Worm (Caenorhabditis elegans) whole organism, mixed stage, embryonic: ENCODE measurements around the gene K12B6.9.

Experiments used
- M03D4.4 ChIP-seq: sonication (generic microtip); optimal IDR thresholded peaks from 2 replicates; lab custom pipeline; 2017; ENCODE audit warnings: mild to moderate bottlenecking, missing genetic modification characterization, missing compliant biosample characterization
- bed-3 ChIP-seq: fragments of 200-800 bp; sonication (Bioruptor generic); optimal IDR thresholded peaks from 3 replicates; lab custom pipeline; 2018; ENCODE audit warnings: mild to moderate bottlenecking, missing genetic modification characterization, moderate library complexity, missing compliant biosample characterization
- ceh-39 ChIP-seq: fragments of 150-350 bp; optimal IDR thresholded peaks from 2 replicates; lab custom pipeline; 2014; ENCODE audit warnings: missing biosample characterization, missing genetic modification characterization
- ceh-43 ChIP-seq: fragments of 200-800 bp; sonication (Bioruptor generic); optimal IDR thresholded peaks from 2 replicates; lab custom pipeline; 2018; ENCODE audit warnings: mild to moderate bottlenecking, missing genetic modification characterization, moderate library complexity, missing compliant biosample characterization
- ceh-83 ChIP-seq: fragments of 200-800 bp; sonication (Bioruptor generic); optimal IDR thresholded peaks from 2 replicates; lab custom pipeline; 2018; ENCODE audit warnings: mild to moderate bottlenecking, missing genetic modification characterization, missing compliant biosample characterization
- ces-1 ChIP-seq: fragments of 150-350 bp; optimal IDR thresholded peaks from 2 replicates; lab custom pipeline; 2014; ENCODE audit warnings: missing biosample characterization, missing genetic modification reagents, missing genetic modification characterization
- drap-1 ChIP-seq: fragments of 200-800 bp; sonication (Bioruptor generic); optimal IDR thresholded peaks from 3 replicates; lab custom pipeline; 2018; ENCODE audit warnings: mild to moderate bottlenecking, missing genetic modification characterization, missing compliant biosample characterization
- elt-1 ChIP-seq: sonication (generic microtip); optimal IDR thresholded peaks from 2 replicates; lab custom pipeline; 2017; ENCODE audit warnings: missing genetic modification characterization, mild to moderate bottlenecking, missing compliant biosample characterization, antibody characterized with exemption, moderate library complexity, borderline replicate concordance; ENCODE audit not compliant: insufficient read depth
- flh-1 ChIP-seq: fragments of 200-800 bp; sonication (Bioruptor generic); optimal IDR thresholded peaks from 2 replicates; lab custom pipeline; 2018; ENCODE audit warnings: mild to moderate bottlenecking, missing genetic modification characterization, moderate library complexity, missing compliant biosample characterization
- lsy-2 ChIP-seq: fragments of 150-350 bp; optimal IDR thresholded peaks from 2 replicates; lab custom pipeline; 2014; ENCODE audit warnings: missing biosample characterization, missing genetic modification characterization
- nhr-12 ChIP-seq: fragments of 150-350 bp; optimal IDR thresholded peaks from 2 replicates; lab custom pipeline; 2014; ENCODE audit warnings: missing biosample characterization, missing genetic modification characterization
- nhr-28 ChIP-seq: fragments of 150-350 bp; optimal IDR thresholded peaks from 2 replicates; lab custom pipeline; 2014; ENCODE audit warnings: missing biosample characterization, missing genetic modification characterization
- pha-4 ChIP-seq: fragments of 150-350 bp; optimal IDR thresholded peaks from 2 replicates; lab custom pipeline; 2018; ENCODE audit warnings: missing biosample characterization, missing genetic modification reagents, missing genetic modification characterization
- sem-2 ChIP-seq: fragments of 200-800 bp; sonication (Bioruptor generic); optimal IDR thresholded peaks from 2 replicates; lab custom pipeline; 2018; ENCODE audit warnings: mild to moderate bottlenecking, missing genetic modification characterization, missing compliant biosample characterization
- sptf-1 ChIP-seq: sonication (generic microtip); optimal IDR thresholded peaks from 2 replicates; lab custom pipeline; 2017; ENCODE audit warnings: mild to moderate bottlenecking, missing genetic modification characterization, moderate library complexity, missing compliant biosample characterization
- unc-120 ChIP-seq: sonication (generic microtip); optimal IDR thresholded peaks from 2 replicates; lab custom pipeline; 2017; ENCODE audit warnings: missing genetic modification characterization, missing compliant biosample characterization; ENCODE audit not compliant: poor library complexity, severe bottlenecking
- zip-8 ChIP-seq: fragments of 150-350 bp; optimal IDR thresholded peaks from 2 replicates; lab custom pipeline; 2014; ENCODE audit warnings: missing biosample characterization, missing genetic modification characterization

Gene K12B6.9

ce11 chrV:6246454-6246981 is 45.9 kb downstream of the K12B6.9 start, which contains the start of gene dmd-7 (continued):
- TF ChIP-seq elt-1 (tag; lab: Kevin White, UChicago), result peak; percentile 49
- no peak for TF ChIP-seq M03D4.4
- TF ChIP-seq bed-3 (GFP tag; lab: Kevin White, UChicago), result no peak
- TF ChIP-seq lsy-2 (tag; lab: Kevin White, UChicago), result peak; percentile 39
- TF ChIP-seq nhr-28 (tag; lab: Kevin White, UChicago), result no peak

- TF ChIP-seq lsy-2 (tag; lab: Kevin White, UChicago), result no peak
- TF ChIP-seq ces-1 (GFP tag; lab: Kevin White, UChicago), result peak; percentile 26
Measured at ce11 chrV:6244631-6245030, 47.8 kb downstream of the K12B6.9 start.

ce11 chrV:6243260-6243659 is 49.2 kb downstream of the K12B6.9 start:
- TF ChIP-seq nhr-28 (tag; lab: Kevin White, UChicago) (no peak), zip-8 (tag; lab: Kevin White, UChicago) (no peak), M03D4.4 (no peak), flh-1 (no peak), unc-120 (tag; lab: Kevin White, UChicago) (no peak), drap-1 (GFP tag; lab: Kevin White, UChicago) (no peak), sem-2 (GFP tag; lab: Kevin White, UChicago) (no peak), sptf-1 (tag; lab: Kevin White, UChicago) (no peak), pha-4 (no peak), ceh-43 (GFP tag; lab: Kevin White, UChicago) (no peak), nhr-12 (tag; lab: Kevin White, UChicago) (no peak), ceh-39 (tag; lab: Kevin White, UChicago) (no peak), ceh-83 (GFP tag; lab: Kevin White, UChicago) (no peak)
- TF ChIP-seq, all 35 proteins: peak for 0
